Fruit fly (Drosophila melanogaster) whole organism, embryonic: ENCODE measurements around the gene al.

Experiments used
- ATbp ChIP-seq: fragments of 200-800 bp; sonication (Bioruptor generic); optimal IDR thresholded peaks from 2 replicates; lab custom pipeline; 2017; ENCODE audit warnings: missing biosample characterization, mild to moderate bottlenecking, missing genetic modification characterization, missing genetic modification reagents
- Abd-B ChIP-seq: fragments of 200-800 bp; sonication (Bioruptor generic); optimal IDR thresholded peaks from 2 replicates; lab custom pipeline; 2018; ENCODE audit warnings: missing biosample characterization, mild to moderate bottlenecking, missing genetic modification characterization, moderate library complexity
- Antp ChIP-seq: fragments of 200-800 bp; sonication (Bioruptor generic); optimal IDR thresholded peaks from 3 replicates; lab custom pipeline; 2016; ENCODE audit warnings: missing biosample characterization, missing genetic modification characterization
- Blimp-1 ChIP-seq: fragments of 200-800 bp; sonication (Bioruptor generic); optimal IDR thresholded peaks from 3 replicates; lab custom pipeline; 2018; ENCODE audit warnings: missing biosample characterization, missing genetic modification characterization, mild to moderate bottlenecking, moderate library complexity, missing genetic modification reagents
- Bteb2 ChIP-seq: fragments of 200-800 bp; sonication (Bioruptor generic); optimal IDR thresholded peaks from 2 replicates; lab custom pipeline; 2016; ENCODE audit warnings: missing biosample characterization, missing genetic modification characterization
- CG10654 ChIP-seq: fragments of 200-800 bp; sonication (Bioruptor generic); optimal IDR thresholded peaks from 2 replicates; lab custom pipeline; 2016; ENCODE audit warnings: missing biosample characterization, missing genetic modification characterization
- CG11695 ChIP-seq: fragments of 200-800 bp; sonication (Bioruptor generic); IDR thresholded peaks from 3 replicates; pipeline ENCODE4 v1.3.6; 2022; ENCODE audit warnings: missing biosample characterization, missing genetic modification characterization
- CG12219 ChIP-seq: fragments of 200-800 bp; sonication (Bioruptor generic); optimal IDR thresholded peaks from 3 replicates; lab custom pipeline; 2018; ENCODE audit warnings: missing biosample characterization, mild to moderate bottlenecking, missing genetic modification characterization
- CG12299 ChIP-seq: fragments of 200-800 bp; sonication (Bioruptor generic); optimal IDR thresholded peaks from 2 replicates; lab custom pipeline; 2018; ENCODE audit warnings: missing biosample characterization, mild to moderate bottlenecking, missing genetic modification characterization
- CG13296 ChIP-seq: fragments of 200-800 bp; sonication (Bioruptor generic); optimal IDR thresholded peaks from 3 replicates; lab custom pipeline; 2018; ENCODE audit warnings: missing biosample characterization, mild to moderate bottlenecking, missing genetic modification characterization
- CG14710 ChIP-seq: fragments of 200-800 bp; sonication (Bioruptor generic); optimal IDR thresholded peaks from 3 replicates; lab custom pipeline; 2019; ENCODE audit warnings: missing biosample characterization, mild to moderate bottlenecking, missing genetic modification characterization, moderate library complexity
- CG16779 ChIP-seq: fragments of 200-800 bp; sonication (Bioruptor generic); IDR thresholded peaks from 2 replicates; pipeline ENCODE4 v1.3.6; 2022; ENCODE audit warnings: missing biosample characterization, missing genetic modification characterization
- CG17829 ChIP-seq: fragments of 200-800 bp; optimal IDR thresholded peaks from 2 replicates; lab custom pipeline; 2019; ENCODE audit warnings: missing biosample characterization, mild to moderate bottlenecking, missing genetic modification characterization, moderate library complexity
- CG1792 ChIP-seq: fragments of 200-800 bp; sonication (Bioruptor generic); optimal IDR thresholded peaks from 2 replicates; lab custom pipeline; 2016; ENCODE audit warnings: missing biosample characterization, missing genetic modification characterization
- CG3281 ChIP-seq: fragments of 200-800 bp; sonication (Bioruptor generic); optimal IDR thresholded peaks from 3 replicates; lab custom pipeline; 2017; ENCODE audit warnings: missing biosample characterization, mild to moderate bottlenecking, missing genetic modification characterization
- CG33557 ChIP-seq: fragments of 200-800 bp; sonication (Bioruptor generic); optimal IDR thresholded peaks from 2 replicates; lab custom pipeline; 2019; ENCODE audit warnings: missing biosample characterization, mild to moderate bottlenecking, missing genetic modification characterization, moderate library complexity
- CG3407 ChIP-seq: fragments of 200-800 bp; sonication (Bioruptor generic); optimal IDR thresholded peaks from 2 replicates; lab custom pipeline; 2018; ENCODE audit warnings: missing biosample characterization, mild to moderate bottlenecking, missing genetic modification characterization
- CG4328 ChIP-seq: fragments of 200-800 bp; sonication (Bioruptor generic); optimal IDR thresholded peaks from 3 replicates; lab custom pipeline; 2017; ENCODE audit warnings: missing biosample characterization, missing genetic modification reagents, missing genetic modification characterization
- CG5180 ChIP-seq: fragments of 200-800 bp; sonication (Bioruptor generic); optimal IDR thresholded peaks from 3 replicates; lab custom pipeline; 2017; ENCODE audit warnings: missing biosample characterization, missing genetic modification characterization, mild to moderate bottlenecking, moderate library complexity, missing genetic modification reagents
- CG6854 ChIP-seq: fragments of 200-800 bp; sonication (Bioruptor generic); optimal IDR thresholded peaks from 3 replicates; lab custom pipeline; 2017; ENCODE audit warnings: missing biosample characterization, mild to moderate bottlenecking, missing genetic modification characterization
- CG7745 ChIP-seq: fragments of 200-800 bp; sonication (Bioruptor generic); optimal IDR thresholded peaks from 2 replicates; lab custom pipeline; 2018; ENCODE audit warnings: missing biosample characterization, mild to moderate bottlenecking, missing genetic modification characterization, moderate library complexity
- CG7928 ChIP-seq: fragments of 200-800 bp; sonication (Bioruptor generic); optimal IDR thresholded peaks from 2 replicates; lab custom pipeline; 2017; ENCODE audit warnings: missing biosample characterization, mild to moderate bottlenecking, missing genetic modification characterization
- CG8944 ChIP-seq: fragments of 200-800 bp; sonication (Bioruptor generic); optimal IDR thresholded peaks from 3 replicates; lab custom pipeline; 2016; ENCODE audit warnings: missing biosample characterization, missing genetic modification characterization
- CG9437 ChIP-seq: fragments of 200-800 bp; sonication (Bioruptor generic); optimal IDR thresholded peaks from 2 replicates; lab custom pipeline; 2018; ENCODE audit warnings: missing biosample characterization, mild to moderate bottlenecking, missing genetic modification characterization
- CG9727 ChIP-seq: fragments of 200-800 bp; sonication (Bioruptor generic); optimal IDR thresholded peaks from 3 replicates; lab custom pipeline; 2017; ENCODE audit warnings: missing biosample characterization, mild to moderate bottlenecking, missing genetic modification characterization
- CHES-1-like ChIP-seq: fragments of 200-800 bp; sonication (Bioruptor generic); optimal IDR thresholded peaks from 2 replicates; lab custom pipeline; 2016; ENCODE audit warnings: missing biosample characterization, missing genetic modification characterization
- Dfd ChIP-seq, 2 experiments: fragments of >200 bp; optimal IDR thresholded peaks; 2 replicates each; lab custom pipeline; 2017; ENCODE audit warnings: missing biosample characterization in 2 of 2, missing genetic modification characterization in 2 of 2
- Dref ChIP-seq: fragments of 200-800 bp; sonication (Bioruptor generic); IDR thresholded peaks from 2 replicates; pipeline ENCODE4 v1.3.6; 2022; ENCODE audit warnings: missing biosample characterization, missing genetic modification characterization
- E2f2 ChIP-seq: fragments of 200-800 bp; sonication (Bioruptor generic); IDR thresholded peaks from 2 replicates; pipeline ENCODE4 v1.3.6; 2022; ENCODE audit warnings: missing biosample characterization, missing genetic modification characterization
- Fer2 ChIP-seq: fragments of 200-800 bp; sonication (Bioruptor generic); optimal IDR thresholded peaks from 2 replicates; lab custom pipeline; 2018; ENCODE audit warnings: missing biosample characterization, mild to moderate bottlenecking, missing genetic modification characterization, moderate library complexity
- HmgD ChIP-seq: fragments of 200-800 bp; sonication (Bioruptor generic); optimal IDR thresholded peaks from 3 replicates; lab custom pipeline; 2016; ENCODE audit warnings: missing biosample characterization, missing genetic modification characterization
- Hr3 ChIP-seq: fragments of 200-800 bp; sonication (Bioruptor generic); optimal IDR thresholded peaks from 3 replicates; lab custom pipeline; 2016; ENCODE audit warnings: missing biosample characterization, missing genetic modification characterization
- Neu2 ChIP-seq: fragments of 200-800 bp; sonication (Bioruptor generic); optimal IDR thresholded peaks from 3 replicates; lab custom pipeline; 2016; ENCODE audit warnings: missing biosample characterization, missing genetic modification characterization, borderline replicate concordance
- Opbp ChIP-seq: fragments of 200-800 bp; sonication (Bioruptor generic); IDR thresholded peaks from 3 replicates; pipeline ENCODE4 v1.3.6; 2022; ENCODE audit warnings: missing biosample characterization, missing genetic modification characterization; ENCODE audit not compliant: partially characterized antibody
- Side ChIP-seq: fragments of 200-800 bp; sonication (Bioruptor generic); optimal IDR thresholded peaks from 2 replicates; lab custom pipeline; 2016; ENCODE audit warnings: missing biosample characterization, missing genetic modification characterization
- Xrp1 ChIP-seq: fragments of 200-800 bp; sonication (Bioruptor generic); IDR thresholded peaks from 2 replicates; pipeline ENCODE4 v1.3.6; 2022; ENCODE audit warnings: missing biosample characterization, missing genetic modification characterization
- ab ChIP-seq: fragments of 200-800 bp; sonication (Bioruptor generic); optimal IDR thresholded peaks from 2 replicates; lab custom pipeline; 2016; ENCODE audit warnings: missing biosample characterization, missing genetic modification characterization
- ash1 ChIP-seq: fragments of 200-800 bp; sonication (Bioruptor generic); optimal IDR thresholded peaks from 2 replicates; lab custom pipeline; 2018; ENCODE audit warnings: missing biosample characterization, mild to moderate bottlenecking, missing genetic modification characterization
- br ChIP-seq: fragments of >200 bp; optimal IDR thresholded peaks from 2 replicates; lab custom pipeline; 2017
- cato ChIP-seq: fragments of 200-800 bp; sonication (Bioruptor generic); optimal IDR thresholded peaks from 2 replicates; lab custom pipeline; 2016; ENCODE audit warnings: missing biosample characterization, missing genetic modification characterization, borderline replicate concordance
- fru ChIP-seq: fragments of >200 bp; optimal IDR thresholded peaks from 2 replicates; lab custom pipeline; 2017
- grn ChIP-seq: fragments of 200-800 bp; sonication (Bioruptor generic); optimal IDR thresholded peaks from 3 replicates; lab custom pipeline; 2017; ENCODE audit warnings: missing biosample characterization, missing genetic modification characterization
- gt ChIP-seq: fragments of 200-800 bp; sonication (Bioruptor generic); IDR thresholded peaks from 2 replicates; pipeline ENCODE4 v1.3.6; 2022; ENCODE audit warnings: missing biosample characterization, missing genetic modification characterization
- hth ChIP-seq: fragments of >200 bp; optimal IDR thresholded peaks from 2 replicates; lab custom pipeline; 2017; ENCODE audit warnings: inconsistent platforms
- nerfin-1 ChIP-seq: fragments of 200-800 bp; sonication (Bioruptor generic); optimal IDR thresholded peaks from 3 replicates; lab custom pipeline; 2019; ENCODE audit warnings: missing biosample characterization, mild to moderate bottlenecking, missing genetic modification characterization, moderate library complexity
- run ChIP-seq: fragments of 200-800 bp; sonication (Bioruptor generic); optimal IDR thresholded peaks from 3 replicates; lab custom pipeline; 2018; ENCODE audit warnings: missing biosample characterization, mild to moderate bottlenecking, missing genetic modification characterization
- salm ChIP-seq: fragments of 200-800 bp; sonication (Bioruptor generic); optimal IDR thresholded peaks from 2 replicates; lab custom pipeline; 2018; ENCODE audit warnings: missing biosample characterization, mild to moderate bottlenecking, missing genetic modification characterization
- sens ChIP-seq: fragments of 200-800 bp; sonication (Bioruptor generic); peaks from one replicate; lab custom pipeline; 2016; ENCODE audit warnings: missing biosample characterization, missing genetic modification characterization
- sob ChIP-seq: fragments of 200-800 bp; sonication (Bioruptor generic); IDR thresholded peaks from 2 replicates; pipeline ENCODE4 v1.3.6; 2022; ENCODE audit warnings: missing biosample characterization, missing genetic modification characterization
- zfh2 ChIP-seq: fragments of 200-800 bp; sonication (Bioruptor generic); optimal IDR thresholded peaks from 2 replicates; lab custom pipeline; 2016; ENCODE audit warnings: missing biosample characterization, missing genetic modification characterization

The al gene

DNA sequence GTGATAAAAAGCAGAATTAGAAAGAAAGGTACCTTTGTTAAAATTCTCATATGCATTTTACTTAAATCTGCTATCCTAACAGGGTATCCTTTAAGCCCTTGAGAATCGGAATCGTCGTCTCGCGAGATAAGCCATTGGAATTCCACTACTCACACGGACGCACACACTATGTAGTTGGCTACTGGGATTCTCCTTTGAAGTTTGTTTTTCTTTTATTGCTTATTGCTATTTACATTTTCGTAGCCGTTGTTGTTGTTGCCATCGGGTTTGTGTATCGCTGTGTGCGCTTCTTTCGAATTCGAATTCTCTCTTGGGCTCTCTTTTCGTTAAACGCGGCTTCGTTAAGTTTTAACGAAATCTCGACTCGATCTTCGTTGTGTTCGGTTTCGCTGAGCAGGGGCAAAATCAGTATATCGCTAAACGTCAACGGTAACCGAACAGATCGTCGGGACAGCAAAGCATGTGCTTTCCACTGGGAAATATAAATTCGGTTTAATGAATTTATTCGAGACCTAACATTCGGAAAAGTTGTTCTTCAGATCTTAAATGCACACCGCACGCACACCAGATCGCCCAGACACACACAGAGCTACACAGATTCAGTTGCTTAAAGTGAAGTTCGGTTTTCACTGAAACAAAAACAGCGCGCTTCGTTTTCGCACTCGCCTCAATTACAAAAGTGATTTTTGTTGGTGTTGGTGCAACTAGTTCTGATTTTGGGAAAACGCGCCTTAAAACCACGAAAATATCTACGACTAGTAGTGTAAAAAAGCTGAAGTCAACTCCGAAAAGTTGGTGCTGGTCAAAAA lies 53.1 kb downstream of the al start, which contains the start of gene ex:
Gene ex, plus strand, starts transcription at position 408 of the 809 bp plus-strand sequence.
- peak; percentile 14 for TF ChIP-seq ash1 (GFP tag; lab: Kevin White, UChicago)
- TF ChIP-seq CG10654 (GFP tag; lab: Kevin White, UChicago): peak; percentile 9
- peak; percentile 92 for TF ChIP-seq sens (GFP tag; lab: Kevin White, UChicago)
- TF ChIP-seq CG4328 (GFP tag; lab: Kevin White, UChicago): peak; percentile 74
- TF ChIP-seq CHES-1-like (GFP tag; lab: Kevin White, UChicago): peak; percentile 43
- no peak for TF ChIP-seq fru (lab: Kevin White, UChicago)
- peak; percentile 62 for TF ChIP-seq CG33557 (GFP tag; lab: Kevin White, UChicago)
- TF ChIP-seq CG7745 (tag; lab: Kevin White, UChicago): peak; percentile 67
- peak; percentile 81 for TF ChIP-seq CG12219 (GFP tag; lab: Kevin White, UChicago)
- TF ChIP-seq grn (GFP tag; lab: Kevin White, UChicago): peak; percentile 33
- peak; percentile 26 for TF ChIP-seq run (tag; lab: Kevin White, UChicago)
- no peak for TF ChIP-seq br (lab: Kevin White, UChicago)
- no peak for TF ChIP-seq Bteb2 (GFP tag; lab: Kevin White, UChicago)
- TF ChIP-seq CG7928 (GFP tag; lab: Kevin White, UChicago): peak; percentile 8
- peak; percentile 65 for TF ChIP-seq CG12299 (tag; lab: Kevin White, UChicago)
- peak; percentile 73 for TF ChIP-seq CG3407 (GFP tag; lab: Kevin White, UChicago)
- TF ChIP-seq CG16779 (GFP tag; lab: Robert Waterston, UW): no peak
- peak; percentile 59; the same call in 1 of the 3 replicates for TF ChIP-seq CG11695
- TF ChIP-seq ATbp: peak; percentile 90
- no peak for TF ChIP-seq zfh2 (GFP tag; lab: Kevin White, UChicago)
- peak; percentile 69 for TF ChIP-seq CG1792 (GFP tag; lab: Kevin White, UChicago)
- TF ChIP-seq Antp (GFP tag; lab: Kevin White, UChicago): no peak
- peak; percentile 22 for TF ChIP-seq HmgD
- peak; percentile 69 for TF ChIP-seq CG5180
- TF ChIP-seq Fer2 (tag; lab: Kevin White, UChicago): peak; percentile 48
- TF ChIP-seq cato (GFP tag; lab: Kevin White, UChicago): no peak
- TF ChIP-seq Blimp-1: peak; percentile 48
- no peak for TF ChIP-seq CG8944
- TF ChIP-seq Dref (GFP tag; lab: Robert Waterston, UW): no peak
- TF ChIP-seq Xrp1: peak; percentile 60
- no peak for TF ChIP-seq Abd-B (GFP tag; lab: Kevin White, UChicago)
- TF ChIP-seq ab (GFP tag; lab: Kevin White, UChicago): no peak
- TF ChIP-seq Dfd (GFP tag; optimal IDR thresholded peaks at IDR 0.05; lab: Kevin White, UChicago): no peak
- TF ChIP-seq CG14710 (tag; lab: Kevin White, UChicago): peak; percentile 48
- peak; percentile 75 for TF ChIP-seq nerfin-1 (tag; lab: Kevin White, UChicago)
- peak; percentile 27; the same call in 1 of the 2 replicates for TF ChIP-seq E2f2
- TF ChIP-seq sob (GFP tag; lab: Robert Waterston, UW): peak; percentile 72; the same call in 1 of the 2 replicates
- TF ChIP-seq CG17829 (tag; lab: Kevin White, UChicago): peak; percentile 65
- peak; percentile 65 for TF ChIP-seq CG3281 (GFP tag; lab: Kevin White, UChicago)
- TF ChIP-seq CG6854: peak; percentile 58
- TF ChIP-seq gt: no peak
- TF ChIP-seq CG9437 (GFP tag; lab: Kevin White, UChicago): no peak
- TF ChIP-seq Hr3 (GFP tag; lab: Kevin White, UChicago): no peak
- TF ChIP-seq CG9727 (GFP tag; lab: Kevin White, UChicago): peak; percentile 50
- TF ChIP-seq hth (lab: Kevin White, UChicago): no peak
- 0 out of 3 replicates have a peak, but pooled peaks have one; percentile 33 for TF ChIP-seq Opbp (GFP tag; lab: Robert Waterston, UW)
- peak; percentile 35 for TF ChIP-seq salm (tag; lab: Kevin White, UChicago)
- no peak for TF ChIP-seq Neu2 (GFP tag; lab: Kevin White, UChicago)
- peak; percentile 89 for TF ChIP-seq CG13296 (GFP tag; lab: Kevin White, UChicago)
- TF ChIP-seq Side (GFP tag; lab: Kevin White, UChicago): peak; percentile 25
